Worm (Caenorhabditis elegans) whole organism, young adult: ENCODE measurements around the gene acs-4.

Experiments used
- let-526 ChIP-seq: fragments of 200-800 bp; sonication (Bioruptor generic); IDR thresholded peaks from 2 replicates; pipeline ENCODE4 v1.3.6; 2022; ENCODE audit warnings: missing genetic modification reagents, missing genetic modification characterization, missing compliant biosample characterization
- nhr-179 ChIP-seq: sonication (generic microtip); optimal IDR thresholded peaks from 2 replicates; lab custom pipeline; 2016; ENCODE audit warnings: mild to moderate bottlenecking, missing genetic modification characterization, missing compliant biosample characterization
- unc-130 ChIP-seq: sonication (generic microtip); optimal IDR thresholded peaks from 2 replicates; lab custom pipeline; 2016; ENCODE audit warnings: missing genetic modification reagents, missing genetic modification characterization, missing compliant biosample characterization

ce11 chrIII:7185473-7185872 is 17.8 kb downstream of the acs-4 start, which contains the start of gene F37C12.14:
- TF ChIP-seq nhr-179 (tag; lab: Kevin White, UChicago) (no peak), unc-130 (GFP tag; lab: Kevin White, UChicago) (no peak), let-526 (no peak)
